Worm (Caenorhabditis elegans): Measurements from ENCODE around the gene sfxn-5.

DNA sequence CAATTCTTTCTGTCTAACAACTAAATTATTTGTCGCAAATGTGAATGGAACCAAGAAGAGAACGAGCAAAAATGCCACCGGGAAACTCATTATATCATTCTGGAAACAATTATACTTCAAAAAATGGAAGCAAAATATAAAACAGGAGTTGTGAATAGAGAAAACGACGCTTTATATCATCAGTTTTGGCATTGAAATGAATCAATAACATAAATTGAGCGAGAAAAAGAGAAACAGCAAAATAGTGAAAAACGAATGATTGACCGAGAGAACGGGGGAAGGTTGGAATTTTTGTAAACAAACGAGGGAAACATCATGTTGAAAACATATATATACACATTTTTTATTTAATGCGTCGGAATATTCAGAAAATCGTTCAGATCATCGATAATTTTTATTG is 32.0 kb upstream of the sfxn-5 start, which contains the start of gene ctns-1:
- TF ChIP-seq pha-4 (tag; optimal IDR thresholded peaks at IDR 0.05) (no peak), mab-5 (tag; optimal IDR thresholded peaks at IDR 0.05) (no peak), elt-1 (tag; optimal IDR thresholded peaks at IDR 0.05; ENCODE audit: borderline replicate concordance, insufficient read depth) (no peak), mls-2 (tag; optimal IDR thresholded peaks at IDR 0.05) (no peak), ztf-11 (tag; optimal IDR thresholded peaks at IDR 0.05) (no peak), nhr-2 (tag; optimal IDR thresholded peaks at IDR 0.05) (no peak), cnd-1 (tag; optimal IDR thresholded peaks at IDR 0.05) (no peak), unc-39 (tag; optimal IDR thresholded peaks at IDR 0.05) (no peak), lin-13 (tag; optimal IDR thresholded peaks at IDR 0.05) (no peak), drap-1 (GFP tag; optimal IDR thresholded peaks at IDR 0.05) (no peak)

All from whole organism, mixed stage, embryonic.